Worm (Caenorhabditis elegans) whole organism, early embryonic: ENCODE results near the gene srsx-19.

ENCODE experiments used
- F13C5.2 ChIP-seq: sonication (generic microtip); optimal IDR thresholded peaks from 2 replicates; lab custom pipeline; 2017; ENCODE audit warnings: mild to moderate bottlenecking, missing genetic modification characterization, inconsistent platforms, missing compliant biosample characterization
- ama-1 ChIP-seq: fragments of 150-350 bp; optimal IDR thresholded peaks from 2 replicates; lab custom pipeline; 2014
- ceh-13 ChIP-seq: fragments of 200-800 bp; sonication (Bioruptor generic); optimal IDR thresholded peaks from 2 replicates; lab custom pipeline; 2018; ENCODE audit warnings: mild to moderate bottlenecking, missing genetic modification characterization, missing compliant biosample characterization
- ets-7 ChIP-seq: sonication (generic microtip); optimal IDR thresholded peaks from 2 replicates; lab custom pipeline; 2016; ENCODE audit warnings: missing genotype, missing genetic modification characterization, missing compliant biosample characterization
- hnd-1 ChIP-seq: sonication (generic microtip); optimal IDR thresholded peaks from 2 replicates; lab custom pipeline; 2016; ENCODE audit warnings: missing genetic modification characterization, missing compliant biosample characterization
- pes-1 ChIP-seq: fragments of 200-800 bp; sonication (Bioruptor generic); IDR thresholded peaks from 2 replicates; pipeline ENCODE4 v1.3.6; 2022; ENCODE audit warnings: missing genetic modification reagents, missing genetic modification characterization, missing compliant biosample characterization
- scrt-1 ChIP-seq: fragments of 200-800 bp; sonication (Bioruptor generic); IDR thresholded peaks from 2 replicates; pipeline ENCODE4 v1.3.6; 2022; ENCODE audit warnings: missing genetic modification characterization, missing compliant biosample characterization
- sea-1 ChIP-seq: fragments of 200-800 bp; sonication (Bioruptor generic); conservative IDR thresholded peaks from 2 replicates; pipeline ENCODE4 v1.3.6; 2022; ENCODE audit warnings: missing genetic modification characterization, missing compliant biosample characterization
- tbx-11 ChIP-seq: fragments of 200-800 bp; sonication (Bioruptor generic); IDR thresholded peaks from 2 replicates; pipeline ENCODE4 v1.3.6; 2022; ENCODE audit warnings: missing genetic modification characterization, missing compliant biosample characterization
- tra-4 ChIP-seq: sonication (generic microtip); optimal IDR thresholded peaks from 2 replicates; lab custom pipeline; 2017; ENCODE audit warnings: missing genetic modification characterization, missing compliant biosample characterization

ce11 chrV:13891489-13891888, 4.0 kb downstream of the srsx-19 start:
- no peak for TF ChIP-seq sea-1 (GFP tag; lab: Robert Waterston, UW)
- TF ChIP-seq scrt-1 (GFP tag; lab: Robert Waterston, UW): no peak
- TF ChIP-seq ama-1 (lab: Kevin White, UChicago): no peak
- TF ChIP-seq tra-4: no peak
- no peak for TF ChIP-seq hnd-1 (tag; lab: Kevin White, UChicago)
- TF ChIP-seq ceh-13 (GFP tag; lab: Kevin White, UChicago): no peak
- no peak for TF ChIP-seq F13C5.2 (tag; lab: Kevin White, UChicago)
- no peak for TF ChIP-seq ets-7 (tag; lab: Kevin White, UChicago)
- no peak for TF ChIP-seq tbx-11 (GFP tag; lab: Robert Waterston, UW)
- no peak for TF ChIP-seq pes-1
